Worm (Caenorhabditis elegans) whole organism, early embryonic: ENCODE measurements around the gene fut-8.

ENCODE experiments used
- B0310.2 ChIP-seq: sonication (generic microtip); optimal IDR thresholded peaks from 2 replicates; lab custom pipeline; 2016; ENCODE audit warnings: mild to moderate bottlenecking, missing genetic modification characterization, missing compliant biosample characterization
- F13C5.2 ChIP-seq: sonication (generic microtip); optimal IDR thresholded peaks from 2 replicates; lab custom pipeline; 2017; ENCODE audit warnings: mild to moderate bottlenecking, missing genetic modification characterization, inconsistent platforms, missing compliant biosample characterization
- ama-1 ChIP-seq: fragments of 150-350 bp; optimal IDR thresholded peaks from 2 replicates; lab custom pipeline; 2014
- ceh-13 ChIP-seq: fragments of 200-800 bp; sonication (Bioruptor generic); optimal IDR thresholded peaks from 2 replicates; lab custom pipeline; 2018; ENCODE audit warnings: mild to moderate bottlenecking, missing genetic modification characterization, missing compliant biosample characterization
- flt-1 ChIP-seq: fragments of 200-800 bp; sonication (Bioruptor generic); IDR thresholded peaks from 2 replicates; pipeline ENCODE4 v1.3.6; 2022; ENCODE audit warnings: missing genetic modification characterization, missing compliant biosample characterization
- hmbx-1 ChIP-seq: sonication (generic microtip); optimal IDR thresholded peaks from 2 replicates; lab custom pipeline; 2016; ENCODE audit warnings: mild to moderate bottlenecking, missing genetic modification characterization, missing compliant biosample characterization
- hmg-4 ChIP-seq: fragments of 200-800 bp; sonication (Bioruptor generic); optimal IDR thresholded peaks from 2 replicates; lab custom pipeline; 2018; ENCODE audit warnings: mild to moderate bottlenecking, missing genetic modification characterization, missing compliant biosample characterization
- hnd-1 ChIP-seq: sonication (generic microtip); optimal IDR thresholded peaks from 2 replicates; lab custom pipeline; 2016; ENCODE audit warnings: missing genetic modification characterization, missing compliant biosample characterization
- scrt-1 ChIP-seq: fragments of 200-800 bp; sonication (Bioruptor generic); IDR thresholded peaks from 2 replicates; pipeline ENCODE4 v1.3.6; 2022; ENCODE audit warnings: missing genetic modification characterization, missing compliant biosample characterization
- sea-1 ChIP-seq: fragments of 200-800 bp; sonication (Bioruptor generic); conservative IDR thresholded peaks from 2 replicates; pipeline ENCODE4 v1.3.6; 2022; ENCODE audit warnings: missing genetic modification characterization, missing compliant biosample characterization
- tbx-11 ChIP-seq: fragments of 200-800 bp; sonication (Bioruptor generic); IDR thresholded peaks from 2 replicates; pipeline ENCODE4 v1.3.6; 2022; ENCODE audit warnings: missing genetic modification characterization, missing compliant biosample characterization
- tra-4 ChIP-seq: sonication (generic microtip); optimal IDR thresholded peaks from 2 replicates; lab custom pipeline; 2017; ENCODE audit warnings: missing genetic modification characterization, missing compliant biosample characterization

DNA sequence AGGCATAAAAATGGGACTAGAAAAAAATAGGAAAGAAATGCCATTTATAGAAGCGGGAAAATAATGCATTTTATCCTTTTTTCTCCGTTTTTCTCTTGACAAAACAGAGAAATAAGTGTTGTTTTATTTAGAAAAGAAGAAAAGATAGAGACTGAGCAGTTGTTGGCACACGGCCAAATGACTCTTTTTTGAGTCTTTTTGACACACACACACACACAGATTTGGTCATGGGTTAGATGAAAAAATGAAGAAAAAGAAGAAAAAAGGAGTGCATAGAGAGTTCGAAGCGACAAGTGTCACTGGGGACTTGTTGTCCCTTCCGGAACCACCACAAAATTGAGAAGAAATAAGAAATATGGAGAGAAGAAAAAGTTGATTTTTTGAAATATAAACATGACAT is 43.2 kb upstream of the fut-8 start:
- TF ChIP-seq hmg-4 (GFP tag; lab: Kevin White, UChicago) (no peak), ceh-13 (GFP tag; lab: Kevin White, UChicago) (no peak), ama-1 (lab: Kevin White, UChicago) (no peak), F13C5.2 (no peak), flt-1 (GFP tag; lab: Robert Waterston, UW) (no peak), sea-1 (GFP tag; lab: Robert Waterston, UW) (no peak), tra-4 (tag; lab: Kevin White, UChicago) (no peak), hnd-1 (no peak), scrt-1 (GFP tag; lab: Robert Waterston, UW) (no peak), hmbx-1 (tag; lab: Kevin White, UChicago) (no peak), B0310.2 (no peak), tbx-11 (GFP tag; lab: Robert Waterston, UW) (no peak)
